Worm (Caenorhabditis elegans) whole organism, early embryonic: ENCODE results near the gene clec-214.

Experiments used
- B0310.2 ChIP-seq: sonication (generic microtip); optimal IDR thresholded peaks from 2 replicates; lab custom pipeline; 2016; ENCODE audit warnings: mild to moderate bottlenecking, missing genetic modification characterization, missing compliant biosample characterization
- ama-1 ChIP-seq: fragments of 150-350 bp; optimal IDR thresholded peaks from 2 replicates; lab custom pipeline; 2014
- ceh-36 ChIP-seq: sonication (generic microtip); optimal IDR thresholded peaks from 2 replicates; lab custom pipeline; 2016; ENCODE audit warnings: missing genetic modification characterization, inconsistent platforms, missing compliant biosample characterization

ce11 chrV:7624652-7625051 is 14.5 kb downstream of the clec-214 start, which contains the start of gene grsp-4:
- TF ChIP-seq B0310.2 (tag; lab: Kevin White, UChicago) (no peak), ama-1 (no peak), ceh-36 (tag; lab: Kevin White, UChicago) (no peak)
